Worm (Caenorhabditis elegans): ENCODE results near the gene F38B6.8.
A peak's percentile ranks its signal among the peaks of the same experiment; 100 is the strongest.

The F38B6.8 gene

DNA sequence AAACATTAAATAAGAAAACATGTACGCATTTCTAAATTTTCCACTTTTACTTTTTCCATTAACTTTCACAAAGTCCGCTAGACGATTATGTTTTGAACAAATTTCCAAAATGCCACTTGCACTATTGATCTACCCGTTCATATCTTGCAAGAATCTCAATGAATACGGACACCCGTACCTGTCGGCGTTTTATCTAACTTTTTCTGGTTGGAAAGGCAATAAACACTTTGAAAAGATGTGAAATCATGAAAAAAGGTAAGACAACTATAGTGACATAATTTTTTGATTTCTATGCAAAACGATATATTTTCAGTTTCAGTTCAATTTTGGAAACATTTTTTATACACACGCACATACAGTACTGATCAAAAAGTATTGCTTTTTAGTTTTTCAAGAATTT is 10.9 kb downstream of the F38B6.8 start:
- no peak for TF ChIP-seq ceh-8 (GFP tag; optimal IDR thresholded peaks at IDR 0.05)
- TF ChIP-seq mab-9 (GFP tag; IDR thresholded peaks at IDR 0.05) = no peak
- no peak for TF ChIP-seq lin-39 (tag; optimal IDR thresholded peaks at IDR 0.05)
- no peak for TF ChIP-seq snu-23 (GFP tag; optimal IDR thresholded peaks at IDR 0.05)
- no peak for TF ChIP-seq pax-3 (tag; optimal IDR thresholded peaks at IDR 0.05)
- TF ChIP-seq nhr-85 (tag) = peak; percentile 48
- TF ChIP-seq xbp-1 (tag; optimal IDR thresholded peaks at IDR 0.05) = no peak
- no peak for TF ChIP-seq ets-5 (GFP tag; IDR thresholded peaks at IDR 0.05)
- no peak for TF ChIP-seq lin-15B (tag; optimal IDR thresholded peaks at IDR 0.05)
- no peak for TF ChIP-seq hlh-4 (tag; optimal IDR thresholded peaks at IDR 0.05)
- no peak for TF ChIP-seq ceh-82 (tag; optimal IDR thresholded peaks at IDR 0.05)
- no peak for TF ChIP-seq pqm-1 (tag; optimal IDR thresholded peaks at IDR 0.05)
- TF ChIP-seq egl-27 (tag; optimal IDR thresholded peaks at IDR 0.05) = no peak
- no peak for TF ChIP-seq nhr-71 (tag; optimal IDR thresholded peaks at IDR 0.05)
- no peak for TF ChIP-seq nhr-11 (tag; optimal IDR thresholded peaks at IDR 0.05)
- no peak for TF ChIP-seq nhr-76 (tag; optimal IDR thresholded peaks at IDR 0.05)
- TF ChIP-seq tbx-2 (tag; optimal IDR thresholded peaks at IDR 0.05) = no peak
- no peak for TF ChIP-seq mef-2 (tag; optimal IDR thresholded peaks at IDR 0.05)
- TF ChIP-seq elt-2 (tag; optimal IDR thresholded peaks at IDR 0.05) = no peak
- no peak for TF ChIP-seq aha-1 (tag; optimal IDR thresholded peaks at IDR 0.05)
- no peak for TF ChIP-seq nhr-84 (tag; optimal IDR thresholded peaks at IDR 0.05)
- no peak for TF ChIP-seq efl-3 (GFP tag; optimal IDR thresholded peaks at IDR 0.05)
- no peak for TF ChIP-seq ceh-88 (GFP tag; IDR thresholded peaks at IDR 0.05)
- no peak for TF ChIP-seq unc-130 (tag; optimal IDR thresholded peaks at IDR 0.05)
- peak; percentile 17 for TF ChIP-seq lin-14 (GFP tag; optimal IDR thresholded peaks at IDR 0.05)
- TF ChIP-seq lsy-2 (tag; optimal IDR thresholded peaks at IDR 0.05) = no peak
- no peak for TF ChIP-seq unc-86 (tag; optimal IDR thresholded peaks at IDR 0.05)
- no peak for TF ChIP-seq efl-1 (optimal IDR thresholded peaks at IDR 0.05)
- peak in 1 of 2 experiments; percentile 6 for TF ChIP-seq efl-1 (GFP tag; optimal IDR thresholded peaks at IDR 0.05 in 1 of 2)
- TF ChIP-seq sox-4 (tag; optimal IDR thresholded peaks at IDR 0.05) = no peak
- peak; percentile 44 for TF ChIP-seq blmp-1 (tag; optimal IDR thresholded peaks at IDR 0.05)
- no peak for TF ChIP-seq hpl-2 (GFP tag; optimal IDR thresholded peaks at IDR 0.05)

DNA sequence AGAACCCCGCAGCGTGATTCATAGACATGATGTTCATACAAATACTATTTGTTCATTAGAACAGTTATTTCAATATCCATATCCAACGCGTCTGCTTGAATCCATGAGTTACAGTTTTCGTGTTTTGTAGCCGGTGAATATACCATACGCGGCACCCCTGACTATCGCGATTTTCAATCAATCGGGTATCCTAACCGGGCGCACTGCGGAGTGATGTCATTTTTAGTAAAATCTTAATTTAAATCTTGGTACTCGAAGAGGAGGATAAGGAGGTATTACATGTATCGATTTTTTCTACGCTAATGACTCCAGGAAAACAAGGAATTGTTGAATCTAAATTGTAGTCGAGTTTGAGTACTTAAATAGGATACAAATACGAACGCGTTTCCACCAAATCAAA is 13.2 kb downstream of the F38B6.8 start:
- TF ChIP-seq nhr-85 (tag) (peak; percentile 83), egl-13 (tag; optimal IDR thresholded peaks at IDR 0.05) (no peak), blmp-1 (tag; optimal IDR thresholded peaks at IDR 0.05) (peak; percentile 12)

DNA sequence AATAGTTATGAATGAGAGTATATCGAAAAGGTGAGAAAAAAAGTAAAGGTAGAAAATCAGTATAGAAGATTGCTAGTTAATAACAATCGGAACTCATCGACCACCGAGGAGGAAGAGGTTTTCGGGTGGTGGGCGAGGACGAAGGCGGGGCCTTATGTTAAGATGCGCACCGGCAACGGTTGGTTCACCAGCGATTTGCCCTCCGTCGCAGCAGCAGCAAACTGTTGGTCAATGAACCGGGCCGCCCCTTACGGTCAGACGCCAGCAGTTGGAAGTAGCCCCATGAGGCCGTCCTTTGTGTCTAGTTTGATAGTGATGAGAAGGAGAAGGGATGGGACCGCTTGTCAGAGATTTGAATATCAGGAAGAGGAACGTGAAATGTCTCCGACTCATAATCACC is 13.7 kb downstream of the F38B6.8 start, which contains the start of gene nhr-137:
Gene nhr-137, minus strand, starts transcription at position 101 of the 400 bp plus-strand sequence.
- TF ChIP-seq efl-1 (optimal IDR thresholded peaks at IDR 0.05) (no peak), efl-1 (GFP tag; optimal IDR thresholded peaks at IDR 0.05 in 1 of 2) (peak in 1 of 2 experiments; percentile 37), nhr-77 (tag; optimal IDR thresholded peaks at IDR 0.05) (no peak), ama-1 (optimal IDR thresholded peaks at IDR 0.05) (no peak)

DNA sequence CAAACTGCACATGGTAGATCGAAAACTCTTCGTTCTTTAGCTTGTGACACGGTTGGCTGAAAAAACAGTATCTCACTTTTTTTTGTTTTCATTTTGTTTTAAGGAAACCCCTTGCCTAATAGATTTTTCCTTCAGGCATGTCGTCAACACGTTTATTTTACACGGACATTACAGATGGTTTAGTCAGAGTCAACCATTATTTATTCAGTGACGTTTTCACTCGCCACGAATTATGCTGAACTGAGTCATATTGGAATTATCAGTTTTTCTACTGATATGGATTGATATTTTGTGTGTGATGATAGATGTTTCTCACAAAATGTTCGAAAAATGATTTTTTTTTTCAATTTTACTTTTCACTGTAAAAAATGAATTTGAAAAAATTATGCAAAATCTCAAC is 15.1 kb downstream of the F38B6.8 start:
- no peak for TF ChIP-seq nhr-20 (tag; optimal IDR thresholded peaks at IDR 0.05)
- no peak for TF ChIP-seq ceh-88 (GFP tag; IDR thresholded peaks at IDR 0.05)
- peak; percentile 22 for TF ChIP-seq elt-2 (tag; optimal IDR thresholded peaks at IDR 0.05)

DNA sequence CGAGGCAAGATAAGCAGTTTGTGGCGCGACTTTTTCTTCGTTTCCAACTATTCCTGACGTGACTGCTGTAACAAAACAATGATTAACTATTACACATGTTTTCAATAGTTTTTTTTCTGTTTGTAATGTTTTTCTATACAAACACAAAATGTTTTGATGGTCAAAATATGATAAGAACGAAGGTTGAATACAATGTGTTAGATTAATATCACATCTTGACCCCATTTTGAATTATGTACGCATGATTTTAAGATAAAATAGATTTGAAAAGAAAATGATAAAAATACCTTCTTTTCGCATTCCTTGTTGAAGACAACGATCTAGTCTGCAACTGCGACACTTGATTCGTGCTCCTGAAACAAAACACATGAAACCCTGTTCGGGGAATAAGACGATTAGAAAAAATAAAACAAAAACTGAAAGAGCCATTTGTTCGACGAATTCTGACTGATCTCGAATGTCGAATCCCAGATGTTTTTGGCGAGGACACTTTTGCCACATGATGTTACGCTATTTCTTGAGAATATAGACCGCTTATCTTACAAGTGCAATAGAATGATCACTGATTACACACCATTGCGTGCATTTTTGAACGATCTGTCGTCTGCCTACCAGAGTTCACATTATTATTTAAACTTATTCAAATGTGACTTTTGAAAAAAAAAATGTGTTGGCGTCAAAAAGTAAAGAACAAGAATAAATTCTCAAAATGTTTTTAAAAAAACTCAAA is 17.3 kb downstream of the F38B6.8 start:
- TF ChIP-seq ceh-63 (GFP tag; optimal IDR thresholded peaks at IDR 0.05) = no peak
- TF ChIP-seq egl-27 (tag; optimal IDR thresholded peaks at IDR 0.05) = no peak
- no peak for TF ChIP-seq snpc-4 (tag; optimal IDR thresholded peaks at IDR 0.05)
- TF ChIP-seq nhr-90 (tag; optimal IDR thresholded peaks at IDR 0.05; ENCODE audit: poor library complexity) = peak; percentile 17
- TF ChIP-seq lin-35 (GFP tag; optimal IDR thresholded peaks at IDR 0.05) = peak in 1 of 2 experiments; percentile 23
- TF ChIP-seq sup-37 (GFP tag; optimal IDR thresholded peaks at IDR 0.05) = no peak
- TF ChIP-seq nhr-12 (tag; optimal IDR thresholded peaks at IDR 0.05) = no peak
- TF ChIP-seq lir-3 (tag; optimal IDR thresholded peaks at IDR 0.05; ENCODE audit: poor library complexity) = no peak
- TF ChIP-seq dsc-1 (tag; optimal IDR thresholded peaks at IDR 0.05) = peak; percentile 46
- TF ChIP-seq unc-86 (tag; optimal IDR thresholded peaks at IDR 0.05) = no peak
- peak; percentile 16 for TF ChIP-seq nhr-20 (tag; optimal IDR thresholded peaks at IDR 0.05)
- peak; percentile 12 for TF ChIP-seq fkh-8 (tag; optimal IDR thresholded peaks at IDR 0.05)
- TF ChIP-seq mdl-1 (tag; optimal IDR thresholded peaks at IDR 0.05) = peak in 1 of 2 experiments; percentile 1
- peak; percentile 27 for TF ChIP-seq elt-2 (tag; optimal IDR thresholded peaks at IDR 0.05)
- no peak for TF ChIP-seq pqm-1 (tag; optimal IDR thresholded peaks at IDR 0.05)
